Fruit fly (Drosophila melanogaster) Kc167 (cell line): ENCODE measurements around the gene smash.

ENCODE experiments used
- Myc ChIP-seq: fragments of >200 bp; optimal IDR thresholded peaks from 2 replicates; lab custom pipeline; 2017; ENCODE audit warnings: missing external identifiers
- Sin3A ChIP-seq: fragments of >200 bp; optimal IDR thresholded peaks from 2 replicates; lab custom pipeline; 2018; ENCODE audit warnings: missing external identifiers
- h ChIP-seq: fragments of >200 bp; optimal IDR thresholded peaks from 3 replicates; lab custom pipeline; 2018; ENCODE audit warnings: missing external identifiers
- insv ChIP-seq: fragments of >200 bp; optimal IDR thresholded peaks from 3 replicates; lab custom pipeline; 2018; ENCODE audit warnings: missing external identifiers
- psq ChIP-seq: fragments of >200 bp; optimal IDR thresholded peaks from 2 replicates; lab custom pipeline; 2017; ENCODE audit warnings: missing external identifiers
- ttk ChIP-seq: sonication (Bioruptor generic); optimal IDR thresholded peaks from 2 replicates; lab custom pipeline; 2017; ENCODE audit warnings: missing external identifiers

Gene smash

DNA sequence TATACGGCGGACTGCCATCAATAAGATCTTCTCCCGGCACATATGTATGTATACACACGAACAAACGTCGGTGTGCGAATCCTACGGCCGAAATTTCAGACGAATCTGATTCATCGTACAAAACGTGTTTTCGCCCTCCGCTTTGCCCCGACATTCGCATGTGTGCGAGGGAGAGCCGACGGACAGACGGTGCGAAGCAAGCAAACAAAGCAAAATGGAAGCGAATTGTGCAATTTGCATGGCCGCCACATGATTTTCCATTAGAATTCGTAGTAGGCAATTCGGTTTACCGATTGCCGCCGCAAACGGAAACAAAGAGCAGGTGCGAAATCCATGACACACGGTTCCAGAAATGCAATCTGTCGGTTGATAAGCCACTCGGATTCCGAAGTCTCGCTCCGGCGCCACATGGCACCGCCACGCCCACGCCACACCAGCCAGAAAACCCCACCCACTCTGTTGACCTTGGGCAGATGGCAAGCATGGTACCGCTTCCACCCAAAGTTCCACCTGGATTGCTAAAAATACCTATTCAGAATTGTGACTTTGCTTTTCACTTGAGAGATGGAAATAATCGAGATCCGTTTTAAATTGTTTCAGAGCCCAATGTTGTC is 9.4 kb upstream of the smash start:
- TF ChIP-seq psq (lab: Kevin White, UChicago): no peak
- no peak for TF ChIP-seq ttk (lab: Kevin White, UChicago)
- TF ChIP-seq h: no peak
- TF ChIP-seq insv (lab: Kevin White, UChicago): no peak
- TF ChIP-seq Sin3A (lab: Kevin White, UChicago): no peak
- no peak for TF ChIP-seq Myc

DNA sequence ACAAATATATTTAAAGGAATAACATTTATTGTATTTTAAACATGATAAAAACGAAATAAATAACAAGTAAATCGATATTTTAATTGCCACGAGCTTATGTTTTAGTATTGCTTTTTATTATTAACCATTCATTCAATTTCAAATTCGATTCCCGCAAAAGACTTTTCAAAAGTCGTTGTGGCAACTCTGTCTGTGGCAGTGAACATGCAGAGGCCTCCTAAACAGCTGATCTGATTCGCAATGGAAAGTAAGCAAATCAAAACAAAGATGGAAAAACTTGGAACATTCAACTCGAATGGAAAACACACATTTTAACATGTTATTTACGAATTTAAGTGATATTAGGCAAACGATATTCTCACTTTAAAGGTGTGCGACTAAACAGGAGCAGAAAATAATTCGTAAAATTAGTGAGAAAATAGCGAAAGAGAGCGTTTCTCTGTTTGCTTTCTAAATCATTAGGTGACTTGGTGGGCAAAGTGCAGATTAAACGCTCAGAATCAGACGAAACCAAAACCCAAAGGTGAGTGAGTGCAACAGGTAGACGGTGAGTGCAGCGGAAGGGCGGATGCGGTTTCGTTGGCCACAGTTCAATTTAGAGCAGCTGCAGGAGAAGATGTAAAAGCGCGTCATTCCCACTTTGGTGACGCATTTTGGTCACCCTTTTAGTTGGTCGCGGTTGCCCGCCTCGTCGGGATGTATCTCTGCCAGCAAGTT is 4.7 kb upstream of the smash start, which contains the start of gene spartin:
spartin (plus strand) TSS at position 244 of the 717 bp plus-strand sequence.
- TF ChIP-seq Myc (no peak), h (no peak), Sin3A (lab: Kevin White, UChicago) (no peak), ttk (lab: Kevin White, UChicago) (no peak), psq (lab: Kevin White, UChicago) (no peak), insv (lab: Kevin White, UChicago) (no peak)

DNA sequence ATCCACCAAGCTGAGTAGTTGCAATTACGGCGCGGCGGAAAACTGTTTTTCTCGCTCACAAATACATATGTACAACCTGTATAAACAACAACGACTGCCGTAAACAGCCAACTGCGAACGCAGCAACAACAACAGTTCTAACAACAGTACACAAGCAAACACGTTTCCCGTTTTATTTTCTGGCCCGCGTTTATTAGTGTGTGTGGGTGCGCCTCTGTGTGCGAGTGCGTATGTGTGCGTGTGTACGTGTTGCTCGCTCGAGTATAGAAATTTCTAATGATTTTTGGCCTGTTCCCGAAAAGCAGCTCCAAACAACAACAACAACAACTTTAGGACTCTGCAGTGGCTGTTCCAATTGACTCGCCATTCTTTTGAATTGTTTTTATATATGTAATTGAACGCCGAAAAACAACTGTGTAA is 565 bp downstream of the smash start:
- TF ChIP-seq Myc: no peak
- no peak for TF ChIP-seq ttk (lab: Kevin White, UChicago)
- no peak for TF ChIP-seq insv (lab: Kevin White, UChicago)
- no peak for TF ChIP-seq Sin3A (lab: Kevin White, UChicago)
- TF ChIP-seq h: no peak
- no peak for TF ChIP-seq psq (lab: Kevin White, UChicago)

DNA sequence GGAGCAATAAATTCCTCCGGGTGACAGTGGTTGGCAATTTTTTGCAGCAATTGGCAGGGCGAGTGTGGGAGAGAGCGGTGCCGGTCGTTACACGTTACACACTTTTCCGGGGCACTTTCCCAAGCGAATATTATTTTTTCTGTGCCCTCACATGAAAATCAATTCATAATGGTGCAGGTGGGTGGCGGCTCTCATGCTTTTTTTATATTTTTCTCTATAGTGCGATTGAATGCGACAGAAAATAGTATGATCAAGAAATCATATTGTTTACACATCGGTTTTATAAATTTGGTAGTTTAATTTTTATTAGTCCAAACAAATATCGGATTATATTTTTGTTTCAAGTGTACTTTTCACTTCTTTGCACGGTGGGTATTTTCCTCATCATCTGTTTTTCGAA is 2.3 kb downstream of the smash start:
- no peak for TF ChIP-seq Myc
- TF ChIP-seq insv (lab: Kevin White, UChicago): no peak
- TF ChIP-seq ttk (lab: Kevin White, UChicago): no peak
- no peak for TF ChIP-seq h
- no peak for TF ChIP-seq Sin3A (lab: Kevin White, UChicago)
- TF ChIP-seq psq (lab: Kevin White, UChicago): no peak

DNA sequence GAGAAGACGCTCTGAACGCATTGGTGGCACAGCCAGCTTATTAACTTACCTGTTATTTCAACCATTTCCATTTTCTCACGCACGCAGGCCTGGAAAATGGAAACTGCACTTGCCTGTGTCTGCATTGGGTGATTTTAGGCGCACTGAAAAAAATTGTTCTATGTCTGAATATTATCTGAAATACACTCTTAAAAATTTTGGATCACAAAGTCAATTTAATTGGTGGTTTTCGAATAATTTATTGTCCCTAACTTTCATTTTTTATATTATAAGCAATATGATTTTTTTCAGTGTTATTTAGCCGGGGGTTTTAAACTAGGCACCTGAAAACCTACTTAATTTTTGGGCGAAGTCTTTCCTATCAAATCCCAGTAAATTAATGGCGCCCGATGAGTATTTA is 3.7 kb downstream of the smash start:
- TF ChIP-seq Myc (no peak), ttk (lab: Kevin White, UChicago) (no peak), Sin3A (lab: Kevin White, UChicago) (no peak), insv (lab: Kevin White, UChicago) (no peak), h (no peak), psq (lab: Kevin White, UChicago) (no peak)

DNA sequence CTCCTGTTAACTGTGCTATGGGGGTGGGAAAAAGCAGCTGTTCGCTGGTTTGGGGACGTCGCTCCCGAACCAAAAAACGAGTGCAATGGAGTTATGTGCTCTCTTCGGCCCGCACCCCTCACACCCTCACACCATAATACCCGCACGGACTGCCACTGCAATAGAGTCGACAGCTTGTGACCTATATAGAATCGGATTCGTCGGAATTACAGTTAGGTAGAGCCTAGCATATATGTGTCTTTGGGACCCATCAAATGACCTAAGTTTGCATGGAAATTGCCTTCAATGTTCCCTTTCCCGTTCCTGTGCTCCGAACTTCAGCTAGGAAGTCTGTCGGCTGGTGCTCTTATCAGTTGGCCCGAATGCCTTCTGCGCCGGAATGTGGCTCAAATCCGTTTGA is 4.8 kb downstream of the smash start:
- no peak for TF ChIP-seq insv (lab: Kevin White, UChicago)
- no peak for TF ChIP-seq Sin3A (lab: Kevin White, UChicago)
- no peak for TF ChIP-seq psq (lab: Kevin White, UChicago)
- TF ChIP-seq Myc: no peak
- no peak for TF ChIP-seq h
- TF ChIP-seq ttk (lab: Kevin White, UChicago): no peak

DNA sequence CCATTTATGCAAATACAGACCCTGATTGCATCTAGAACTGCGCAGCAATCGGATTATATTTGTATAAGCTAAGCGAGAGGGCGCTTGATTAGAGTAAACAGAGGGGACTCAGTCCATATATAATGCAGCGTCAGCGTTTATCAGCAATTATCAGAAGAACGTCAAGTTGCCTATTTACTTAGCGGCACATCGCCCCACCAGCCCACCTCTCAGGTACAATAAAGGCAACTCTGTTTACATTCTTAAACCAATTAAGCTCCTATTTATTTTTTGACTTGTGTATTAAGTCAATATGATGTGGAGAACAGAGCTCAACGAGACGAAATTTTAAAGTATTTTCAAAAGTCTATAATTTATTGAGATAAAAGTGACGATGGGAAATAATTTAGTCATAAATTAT is 5.6 kb downstream of the smash start:
- TF ChIP-seq h (no peak), insv (lab: Kevin White, UChicago) (no peak), ttk (lab: Kevin White, UChicago) (no peak), Myc (no peak)

DNA sequence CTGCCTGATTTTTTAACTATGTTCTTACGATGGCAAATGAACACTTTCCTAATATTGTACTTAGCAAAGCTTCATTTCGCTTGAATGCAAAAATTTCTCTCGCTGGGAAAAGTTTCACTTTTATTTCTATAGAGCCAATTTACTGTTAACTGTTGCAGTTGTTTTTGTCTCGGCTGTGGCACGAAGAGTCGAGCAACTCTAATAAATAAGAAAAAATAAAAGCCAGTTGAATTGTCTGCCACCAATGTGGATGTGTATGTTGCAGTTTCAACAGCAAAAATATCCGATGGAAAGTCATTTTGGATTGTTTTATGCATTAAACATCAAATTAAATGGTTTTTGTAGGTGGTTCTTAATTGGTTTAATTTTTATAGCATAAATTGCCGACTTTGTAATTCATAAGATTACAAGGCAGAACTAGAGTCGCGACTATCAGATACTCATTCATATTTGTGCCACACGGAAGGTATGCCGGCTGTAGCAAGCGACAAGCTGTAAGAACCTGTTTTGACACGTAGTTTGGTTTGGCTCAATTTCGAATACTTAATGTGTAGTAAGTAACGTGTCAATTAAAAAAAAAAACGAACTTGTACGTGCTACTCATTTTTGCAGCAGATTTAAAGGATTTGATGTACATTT is 6.8 kb downstream of the smash start:
- no peak for TF ChIP-seq insv (lab: Kevin White, UChicago)
- no peak for TF ChIP-seq psq (lab: Kevin White, UChicago)
- no peak for TF ChIP-seq Sin3A (lab: Kevin White, UChicago)
- no peak for TF ChIP-seq Myc
- TF ChIP-seq h: no peak
- TF ChIP-seq ttk (lab: Kevin White, UChicago): no peak

DNA sequence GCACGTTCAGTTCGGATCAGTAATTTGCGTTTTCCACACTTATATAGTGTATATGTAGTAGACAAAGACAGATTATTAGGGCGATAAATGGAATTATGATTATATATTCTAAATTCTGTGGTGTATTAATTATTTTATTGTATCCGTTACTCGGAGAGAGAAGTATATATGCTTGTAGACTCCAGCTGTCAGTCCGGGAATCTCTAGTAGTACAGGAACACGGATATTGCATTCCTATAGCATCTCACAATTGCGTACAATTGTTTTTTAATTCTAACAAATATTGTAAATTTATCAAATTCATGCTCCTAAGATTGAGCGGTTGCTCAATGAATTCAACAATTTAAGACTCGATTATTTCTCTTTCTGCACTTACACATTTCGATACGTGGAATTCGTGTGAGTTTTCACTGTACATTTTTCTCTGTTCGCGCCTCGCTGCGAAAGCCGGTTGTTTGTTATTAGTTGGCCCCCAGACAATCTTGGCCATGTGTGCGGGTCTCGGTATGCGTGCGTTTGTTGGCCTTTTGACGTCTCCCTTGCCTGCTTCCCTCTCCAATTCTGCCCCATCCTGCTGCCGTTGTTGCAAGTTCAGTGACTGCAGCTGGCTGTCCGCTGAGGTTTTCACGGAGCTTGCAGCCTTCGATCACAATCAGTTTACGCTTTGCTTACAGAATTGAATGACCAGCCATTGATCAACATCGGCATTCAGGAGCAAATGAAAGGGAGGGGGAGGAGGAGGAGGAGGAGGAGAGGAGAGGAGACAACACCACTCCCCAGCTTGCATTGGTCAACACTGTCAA is 8.2 kb downstream of the smash start:
- TF ChIP-seq Myc: no peak
- TF ChIP-seq Sin3A (lab: Kevin White, UChicago): no peak
- TF ChIP-seq insv (lab: Kevin White, UChicago): no peak
- TF ChIP-seq h: no peak
- no peak for TF ChIP-seq psq (lab: Kevin White, UChicago)
- no peak for TF ChIP-seq ttk (lab: Kevin White, UChicago)

DNA sequence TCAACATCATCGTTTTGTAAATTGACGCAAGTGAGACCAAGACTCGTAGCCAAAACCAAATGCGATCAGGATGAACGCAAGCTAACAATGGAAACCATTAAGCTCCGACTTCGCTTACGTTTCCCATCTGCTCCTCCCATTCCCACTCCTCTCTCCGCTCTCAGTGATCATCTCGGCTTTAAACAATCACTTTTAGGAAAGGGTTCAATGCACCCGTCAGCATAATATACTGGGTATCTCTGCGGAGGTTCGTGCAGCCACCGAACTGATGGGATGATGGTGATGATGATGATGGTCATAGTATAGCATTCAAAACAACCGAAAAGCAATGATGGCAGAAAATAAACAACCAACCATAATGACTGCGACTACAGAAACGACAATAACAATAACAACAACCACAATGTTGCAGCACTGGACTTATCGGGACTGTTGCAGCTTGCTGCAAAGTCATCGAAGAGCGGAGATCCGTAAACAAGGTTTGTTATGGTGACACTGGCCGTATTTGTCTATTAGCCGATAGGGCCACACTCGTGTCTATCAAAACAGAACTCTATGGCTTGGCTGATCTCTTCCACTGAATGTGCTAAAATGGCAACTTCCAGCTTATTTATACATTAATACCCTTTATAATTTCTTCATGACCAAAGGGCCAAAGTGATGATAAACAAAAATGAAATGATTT is 17.7 kb downstream of the smash start:
- TF ChIP-seq ttk (lab: Kevin White, UChicago) (no peak), Sin3A (lab: Kevin White, UChicago) (no peak), Myc (no peak), psq (lab: Kevin White, UChicago) (no peak), h (no peak), insv (lab: Kevin White, UChicago) (no peak)

DNA sequence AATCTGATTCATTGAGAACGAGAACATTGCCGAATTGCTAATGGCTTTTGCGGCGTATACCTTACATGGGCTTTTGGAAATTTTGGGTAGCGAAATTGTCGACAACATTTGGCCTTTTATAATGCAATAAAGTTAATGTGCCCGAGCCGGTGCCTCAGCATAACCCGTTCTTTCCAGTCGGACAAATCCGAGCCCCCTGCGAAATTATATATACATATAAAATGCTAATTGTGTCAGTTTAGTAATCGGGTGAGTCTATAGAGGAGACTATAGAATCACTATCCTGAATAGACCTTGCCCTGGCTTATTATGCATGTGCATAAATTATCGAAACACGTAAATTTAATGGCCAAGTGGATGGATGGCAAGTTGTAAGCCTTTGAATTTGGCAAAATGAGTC is 19.0 kb downstream of the smash start:
- TF ChIP-seq ttk (lab: Kevin White, UChicago) (no peak), h (no peak), Myc (no peak), psq (lab: Kevin White, UChicago) (no peak), Sin3A (lab: Kevin White, UChicago) (no peak), insv (lab: Kevin White, UChicago) (no peak)
